Fruit fly (Drosophila melanogaster) whole organism, embryonic: ENCODE measurements around the gene lawc.

Experiments used
- Abd-B ChIP-seq: fragments of 200-800 bp; sonication (Bioruptor generic); optimal IDR thresholded peaks from 2 replicates; lab custom pipeline; 2018; ENCODE audit warnings: missing biosample characterization, mild to moderate bottlenecking, missing genetic modification characterization, moderate library complexity
- Aef1 ChIP-seq: fragments of 200-800 bp; sonication (Bioruptor generic); IDR thresholded peaks from 3 replicates; pipeline ENCODE4 v1.3.6; 2022; ENCODE audit warnings: missing biosample characterization, missing genetic modification characterization
- Asciz ChIP-seq: fragments of 200-800 bp; sonication (Bioruptor generic); optimal IDR thresholded peaks from 2 replicates; lab custom pipeline; 2017; ENCODE audit warnings: missing biosample characterization, mild to moderate bottlenecking, missing genetic modification characterization, missing genetic modification reagents
- B-H2 ChIP-seq: fragments of 200-800 bp; sonication (Bioruptor generic); optimal IDR thresholded peaks from 2 replicates; lab custom pipeline; 2018; ENCODE audit warnings: missing biosample characterization, mild to moderate bottlenecking, missing genetic modification characterization
- C15 ChIP-seq: fragments of 200-800 bp; sonication (Bioruptor generic); IDR thresholded peaks from 3 replicates; pipeline ENCODE4 v1.3.6; 2022; ENCODE audit warnings: missing biosample characterization, missing genetic modification characterization
- CG13775 ChIP-seq: fragments of 200-800 bp; sonication (Bioruptor generic); optimal IDR thresholded peaks from 3 replicates; lab custom pipeline; 2017; ENCODE audit warnings: missing biosample characterization, mild to moderate bottlenecking, missing genetic modification characterization
- CG16779 ChIP-seq: fragments of 200-800 bp; sonication (Bioruptor generic); IDR thresholded peaks from 2 replicates; pipeline ENCODE4 v1.3.6; 2022; ENCODE audit warnings: missing biosample characterization, missing genetic modification characterization
- CG16815 ChIP-seq: fragments of 200-800 bp; sonication (Bioruptor generic); optimal IDR thresholded peaks from 3 replicates; lab custom pipeline; 2017; ENCODE audit warnings: missing biosample characterization, mild to moderate bottlenecking, missing genetic modification characterization
- CG18262 ChIP-seq: fragments of 200-800 bp; optimal IDR thresholded peaks from 3 replicates; lab custom pipeline; 2019; ENCODE audit warnings: missing biosample characterization, mild to moderate bottlenecking, missing genetic modification characterization, moderate library complexity
- CG2116 ChIP-seq: fragments of 200-800 bp; sonication (Bioruptor generic); optimal IDR thresholded peaks from 3 replicates; lab custom pipeline; 2018; ENCODE audit warnings: missing biosample characterization, mild to moderate bottlenecking, missing genetic modification characterization
- CG2129 ChIP-seq: fragments of 200-800 bp; sonication (Bioruptor generic); IDR thresholded peaks from 2 replicates; pipeline ENCODE4 v1.3.6; 2022; ENCODE audit warnings: missing biosample characterization, missing genetic modification characterization; ENCODE audit not compliant: partially characterized antibody
- CG32772 ChIP-seq: fragments of 200-800 bp; sonication (Bioruptor generic); IDR thresholded peaks from 2 replicates; pipeline ENCODE4 v1.3.6; 2022; ENCODE audit warnings: missing biosample characterization, missing genetic modification characterization
- CG3726 ChIP-seq: fragments of 200-800 bp; sonication (Bioruptor generic); IDR thresholded peaks from 3 replicates; pipeline ENCODE4, ENCODE4 v1.3.6; 2022; ENCODE audit warnings: missing biosample characterization, missing genetic modification characterization
- CG3995 ChIP-seq: fragments of 200-800 bp; sonication (Bioruptor generic); optimal IDR thresholded peaks from 3 replicates; lab custom pipeline; 2016; ENCODE audit warnings: missing biosample characterization, missing genetic modification characterization
- CG4360 ChIP-seq: fragments of 200-800 bp; sonication (Bioruptor generic); IDR thresholded peaks from 2 replicates; pipeline ENCODE4 v1.3.6; 2022; ENCODE audit warnings: missing biosample characterization, missing genetic modification characterization
- CG4617 ChIP-seq: fragments of 200-800 bp; sonication (Bioruptor generic); optimal IDR thresholded peaks from 3 replicates; lab custom pipeline; 2016; ENCODE audit warnings: missing biosample characterization, missing genetic modification characterization, borderline replicate concordance
- CG4820 ChIP-seq: fragments of 200-800 bp; sonication (Bioruptor generic); optimal IDR thresholded peaks from 3 replicates; lab custom pipeline; 2016; ENCODE audit warnings: missing biosample characterization, missing genetic modification characterization
- CG6683 ChIP-seq: fragments of 200-800 bp; sonication (Bioruptor generic); optimal IDR thresholded peaks from 2 replicates; lab custom pipeline; 2017; ENCODE audit warnings: missing biosample characterization, mild to moderate bottlenecking, missing genetic modification characterization, missing genetic modification reagents
- CG6791 ChIP-seq: fragments of 200-800 bp; sonication (Bioruptor generic); IDR thresholded peaks from 3 replicates; pipeline ENCODE4 v1.3.6; 2022; ENCODE audit warnings: missing biosample characterization, missing genetic modification characterization; ENCODE audit not compliant: partially characterized antibody
- CG7372 ChIP-seq: fragments of 200-800 bp; sonication (Bioruptor generic); IDR thresholded peaks from 2 replicates; pipeline ENCODE4 v1.3.6; 2022; ENCODE audit warnings: missing biosample characterization, missing genetic modification characterization
- CG7556 ChIP-seq: fragments of 200-800 bp; sonication (Bioruptor generic); optimal IDR thresholded peaks from 2 replicates; lab custom pipeline; 2017; ENCODE audit warnings: missing biosample characterization, mild to moderate bottlenecking, missing genetic modification characterization
- Dref ChIP-seq: fragments of 200-800 bp; sonication (Bioruptor generic); IDR thresholded peaks from 2 replicates; pipeline ENCODE4 v1.3.6; 2022; ENCODE audit warnings: missing biosample characterization, missing genetic modification characterization
- Hr51 ChIP-seq, 2 experiments: fragments of 200-800 bp; sonication (Bioruptor generic); optimal IDR thresholded peaks; 2 replicates in 1 of 2; 3 replicates in 1 of 2; lab custom pipeline; 2016 to 2018; ENCODE audit warnings: missing biosample characterization in 2 of 2, missing genetic modification characterization in 2 of 2, mild to moderate bottlenecking in 1 of 2, moderate library complexity in 1 of 2
- Med ChIP-seq: fragments of 200-800 bp; sonication (Bioruptor generic); peaks from one replicate; lab custom pipeline; 2016; ENCODE audit warnings: missing biosample characterization, missing genetic modification characterization, mild to moderate bottlenecking, inconsistent platforms, moderate library complexity
- Mrtf ChIP-seq: fragments of 200-800 bp; sonication (Bioruptor generic); IDR thresholded peaks from 3 replicates; pipeline ENCODE4 v1.3.6; 2022; ENCODE audit warnings: missing biosample characterization, missing genetic modification characterization
- NFAT ChIP-seq: fragments of 200-800 bp; sonication (Bioruptor generic); IDR thresholded peaks from 2 replicates; pipeline ENCODE4 v1.3.6; 2022; ENCODE audit warnings: missing biosample characterization, missing genetic modification characterization
- Pdp1 ChIP-seq, 2 experiments: fragments of 200-800 bp; sonication (Bioruptor generic); optimal IDR thresholded peaks; 3 replicates each; lab custom pipeline; 2016; ENCODE audit warnings: missing biosample characterization in 2 of 2, missing genetic modification characterization in 2 of 2, mild to moderate bottlenecking in 1 of 2, moderate library complexity in 1 of 2
- Spps ChIP-seq: fragments of 200-800 bp; sonication (Bioruptor generic); optimal IDR thresholded peaks from 2 replicates; lab custom pipeline; 2018; ENCODE audit warnings: missing biosample characterization, mild to moderate bottlenecking, missing genetic modification characterization
- TFAM ChIP-seq: fragments of 200-800 bp; sonication (Bioruptor generic); optimal IDR thresholded peaks from 2 replicates; lab custom pipeline; 2017; ENCODE audit warnings: missing biosample characterization, missing genetic modification characterization, inconsistent platforms
- Usf ChIP-seq: fragments of 200-800 bp; sonication (Bioruptor generic); optimal IDR thresholded peaks from 2 replicates; lab custom pipeline; 2017; ENCODE audit warnings: missing genotype, missing biosample characterization, missing genetic modification characterization
- ab ChIP-seq: fragments of 200-800 bp; sonication (Bioruptor generic); optimal IDR thresholded peaks from 2 replicates; lab custom pipeline; 2016; ENCODE audit warnings: missing biosample characterization, missing genetic modification characterization
- ato ChIP-seq: fragments of 200-800 bp; sonication (Bioruptor generic); IDR thresholded peaks from 2 replicates; pipeline ENCODE4 v1.3.6; 2022; ENCODE audit warnings: missing biosample characterization, missing genetic modification characterization; ENCODE audit not compliant: partially characterized antibody
- az2 ChIP-seq: fragments of 200-800 bp; sonication (Bioruptor generic); optimal IDR thresholded peaks from 3 replicates; lab custom pipeline; 2016; ENCODE audit warnings: missing biosample characterization, missing genetic modification characterization
- bbx ChIP-seq: fragments of 200-800 bp; sonication (Bioruptor generic); IDR thresholded peaks from 2 replicates; pipeline ENCODE4 v1.3.6; 2022; ENCODE audit warnings: missing biosample characterization, missing genetic modification characterization; ENCODE audit not compliant: partially characterized antibody
- chm ChIP-seq: fragments of 200-800 bp; sonication (Bioruptor generic); IDR thresholded peaks from 2 replicates; pipeline ENCODE4 v1.3.6; 2022; ENCODE audit warnings: missing biosample characterization, missing genetic modification characterization
- ci ChIP-seq: fragments of 200-800 bp; sonication (Bioruptor generic); IDR thresholded peaks from 3 replicates; pipeline ENCODE4 v1.3.6; 2022; ENCODE audit warnings: missing biosample characterization, missing genetic modification characterization
- danr ChIP-seq: fragments of 200-800 bp; sonication (Bioruptor generic); IDR thresholded peaks from 2 replicates; pipeline ENCODE4 v1.3.6; 2022; ENCODE audit warnings: missing biosample characterization, missing genetic modification characterization
- gsb-n ChIP-seq: fragments of 200-800 bp; sonication (Bioruptor generic); optimal IDR thresholded peaks from 3 replicates; lab custom pipeline; 2018; ENCODE audit warnings: missing biosample characterization, mild to moderate bottlenecking, missing genetic modification characterization
- ham ChIP-seq: fragments of 200-800 bp; sonication (Bioruptor generic); IDR thresholded peaks from 2 replicates; pipeline ENCODE4 v1.3.6; 2022; ENCODE audit warnings: missing biosample characterization, missing genetic modification characterization
- hbn ChIP-seq: fragments of 200-800 bp; sonication (Bioruptor generic); IDR thresholded peaks from 2 replicates; pipeline ENCODE4 v1.3.6; 2022; ENCODE audit warnings: missing biosample characterization, missing genetic modification characterization; ENCODE audit not compliant: partially characterized antibody
- ind ChIP-seq: fragments of 200-800 bp; sonication (Bioruptor generic); optimal IDR thresholded peaks from 3 replicates; lab custom pipeline; 2016; ENCODE audit warnings: missing biosample characterization, missing genetic modification characterization
- inv ChIP-seq: fragments of 200-800 bp; sonication (Bioruptor generic); IDR thresholded peaks from 2 replicates; pipeline ENCODE4 v1.3.6; 2022; ENCODE audit warnings: missing biosample characterization, missing genetic modification characterization; ENCODE audit not compliant: partially characterized antibody
- ken ChIP-seq: fragments of 200-800 bp; sonication (Bioruptor generic); IDR thresholded peaks from 3 replicates; pipeline ENCODE4 v1.3.6; 2022; ENCODE audit warnings: missing biosample characterization, missing genetic modification characterization
- klu ChIP-seq: fragments of 200-800 bp; sonication (Bioruptor generic); IDR thresholded peaks from 2 replicates; pipeline ENCODE4 v1.3.6; 2022; ENCODE audit warnings: missing biosample characterization, missing genetic modification characterization
- lbe ChIP-seq: fragments of 200-800 bp; sonication (Bioruptor generic); optimal IDR thresholded peaks from 2 replicates; lab custom pipeline; 2016; ENCODE audit warnings: missing biosample characterization, mild to moderate bottlenecking, missing genetic modification characterization
- luna ChIP-seq: fragments of 200-800 bp; sonication (Bioruptor generic); optimal IDR thresholded peaks from 2 replicates; lab custom pipeline; 2016; ENCODE audit warnings: missing biosample characterization, missing genetic modification characterization
- mld ChIP-seq: fragments of 200-800 bp; sonication (Bioruptor generic); IDR thresholded peaks from 3 replicates; pipeline ENCODE4 v1.3.6; 2022; ENCODE audit warnings: missing biosample characterization, missing genetic modification characterization; ENCODE audit not compliant: partially characterized antibody
- nerfin-2 ChIP-seq: fragments of 200-800 bp; sonication (Bioruptor generic); IDR thresholded peaks from 2 replicates; pipeline ENCODE4 v1.3.6; 2022; ENCODE audit warnings: missing biosample characterization, missing genetic modification characterization; ENCODE audit not compliant: partially characterized antibody
- vvl ChIP-seq: fragments of 200-800 bp; sonication (Bioruptor generic); IDR thresholded peaks from 2 replicates; pipeline ENCODE4 v1.3.6; 2022; ENCODE audit warnings: missing biosample characterization, missing genetic modification characterization

lawc gene

DNA sequence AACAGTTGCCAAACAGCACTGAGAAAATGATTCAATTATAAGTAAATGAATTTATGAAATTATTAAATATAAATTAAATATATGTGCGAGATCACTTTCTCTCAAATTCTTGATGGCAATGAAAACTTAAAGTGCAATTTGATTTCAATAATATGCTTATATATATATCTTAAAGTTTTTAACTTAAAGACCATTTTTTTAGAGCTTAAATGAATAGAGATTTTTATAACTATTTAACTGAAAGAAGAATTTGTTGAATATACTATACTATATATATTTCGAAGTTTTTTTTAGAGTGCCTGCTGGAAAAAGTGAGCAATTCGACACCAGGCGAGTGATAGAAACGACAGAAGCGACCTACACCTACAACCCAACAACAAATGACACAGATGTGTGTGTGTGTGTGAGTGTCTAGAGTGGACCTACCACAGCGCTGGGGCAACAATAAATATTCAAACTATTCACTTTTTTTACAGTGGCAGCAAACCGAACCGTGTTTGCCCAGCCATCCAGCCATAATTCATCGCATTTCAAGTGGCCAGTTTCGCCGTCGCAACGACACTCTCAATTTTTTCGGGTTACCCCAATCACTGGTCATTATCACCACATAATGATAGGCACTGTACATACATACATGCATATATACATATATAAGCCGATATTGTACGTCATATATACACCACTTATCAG, 33.6 kb upstream of the lawc start (continued):
- TF ChIP-seq CG16779 (GFP tag; lab: Robert Waterston, UW), result peak; percentile 17; the same call in 1 of the 2 replicates
- TF ChIP-seq Pdp1 (GFP tag; optimal IDR thresholded peaks at IDR 0.05; lab: Kevin White, UChicago), result peak in 1 of 2 experiments; percentile 11
- peak; percentile 40; the same call in 1 of the 2 replicates for TF ChIP-seq CG32772 (GFP tag; lab: Robert Waterston, UW)
- TF ChIP-seq bbx (GFP tag; lab: Robert Waterston, UW), result no peak
- peak; percentile 36; the same call in 1 of the 2 replicates for TF ChIP-seq vvl (GFP tag; lab: Robert Waterston, UW)
- TF ChIP-seq danr (GFP tag; lab: Robert Waterston, UW), result no peak
- TF ChIP-seq CG4360, result peak; percentile 49
- TF ChIP-seq ken (GFP tag; lab: Robert Waterston, UW), result no peak
- TF ChIP-seq CG7372 (GFP tag; lab: Robert Waterston, UW), result 0 out of 2 replicates have a peak, but pooled peaks have one; percentile 8
- TF ChIP-seq luna (GFP tag; lab: Kevin White, UChicago), result no peak
- no peak for TF ChIP-seq hbn (GFP tag; lab: Robert Waterston, UW)
- TF ChIP-seq NFAT (GFP tag; lab: Robert Waterston, UW), result no peak
- TF ChIP-seq lbe (GFP tag; lab: Kevin White, UChicago), result no peak
- TF ChIP-seq Dref (GFP tag; lab: Robert Waterston, UW), result no peak
- peak; percentile 11 for TF ChIP-seq CG4820 (GFP tag; lab: Kevin White, UChicago)
- peak; percentile 93 for TF ChIP-seq CG18262 (tag; lab: Kevin White, UChicago)
- TF ChIP-seq Asciz, result no peak
- no peak for TF ChIP-seq klu (GFP tag; lab: Robert Waterston, UW)
- peak; percentile 45 for TF ChIP-seq CG13775 (GFP tag; lab: Kevin White, UChicago)
- no peak for TF ChIP-seq mld (GFP tag; lab: Robert Waterston, UW)
- no peak for TF ChIP-seq B-H2 (GFP tag; lab: Kevin White, UChicago)
- TF ChIP-seq CG16815 (GFP tag; lab: Kevin White, UChicago), result peak; percentile 6
- peak in 1 of 2 experiments; percentile 75 for TF ChIP-seq Hr51 (GFP tag; optimal IDR thresholded peaks at IDR 0.05; lab: Kevin White, UChicago)
- TF ChIP-seq Mrtf (GFP tag; lab: Robert Waterston, UW), result no peak
- no peak for TF ChIP-seq TFAM (GFP tag; lab: Kevin White, UChicago)
- no peak for TF ChIP-seq CG2129 (GFP tag; lab: Robert Waterston, UW)
- TF ChIP-seq CG4617, result no peak
- TF ChIP-seq ab (GFP tag; lab: Kevin White, UChicago), result no peak
- TF ChIP-seq nerfin-2 (GFP tag; lab: Robert Waterston, UW), result no peak
- peak; percentile 4 for TF ChIP-seq CG2116
- TF ChIP-seq Usf, result peak; percentile 11
- no peak for TF ChIP-seq CG6683 (GFP tag; lab: Kevin White, UChicago)
- no peak for TF ChIP-seq ham
- no peak for TF ChIP-seq Aef1 (GFP tag; lab: Robert Waterston, UW)
- TF ChIP-seq inv, result no peak
- no peak for TF ChIP-seq CG6791 (GFP tag; lab: Robert Waterston, UW)
- peak; percentile 66 for TF ChIP-seq CG7556 (GFP tag; lab: Kevin White, UChicago)
- TF ChIP-seq Abd-B, result peak; percentile 32
- TF ChIP-seq gsb-n, result peak; percentile 71
- no peak for TF ChIP-seq C15 (GFP tag; lab: Robert Waterston, UW)
- no peak for TF ChIP-seq CG3995 (GFP tag; lab: Kevin White, UChicago)
- TF ChIP-seq ci (GFP tag; lab: Robert Waterston, UW), result peak; percentile 75
- TF ChIP-seq ind, result no peak
- TF ChIP-seq chm (GFP tag; lab: Robert Waterston, UW), result 0 out of 2 replicates have a peak, but pooled peaks have one; percentile 51
- TF ChIP-seq CG3726, result no peak
- peak; percentile 61 for TF ChIP-seq Spps (tag; lab: Kevin White, UChicago)
- no peak for TF ChIP-seq ato (GFP tag; lab: Robert Waterston, UW)
- TF ChIP-seq Med, result peak; percentile 76
- TF ChIP-seq az2 (GFP tag; lab: Kevin White, UChicago), result peak; percentile 35
